Fruit fly (Drosophila melanogaster): ENCODE results near the gene Det.

dm6 chr3R:17193657-17194056, 44.2 kb downstream of the Det start:
- TF ChIP-seq cnc (optimal IDR thresholded peaks at IDR 0.05): no peak
- no peak for TF ChIP-seq CG7101 (tag; optimal IDR thresholded peaks at IDR 0.05)
